Worm (Caenorhabditis elegans) whole organism, L2 larva: ENCODE results near the gene asg-2.

ENCODE experiments used
- ama-1 ChIP-seq: fragments of 150-350 bp; optimal IDR thresholded peaks from 2 replicates; lab custom pipeline; 2018; ENCODE audit warnings: inconsistent platforms
- unc-62 ChIP-seq: fragments of 150-350 bp; optimal IDR thresholded peaks from 2 replicates; lab custom pipeline; 2014; ENCODE audit warnings: missing biosample characterization, missing genetic modification reagents, missing genetic modification characterization
- ztf-11 ChIP-seq: sonication (generic microtip); optimal IDR thresholded peaks from 2 replicates; lab custom pipeline; 2017; ENCODE audit warnings: missing biosample characterization, missing genetic modification characterization

DNA sequence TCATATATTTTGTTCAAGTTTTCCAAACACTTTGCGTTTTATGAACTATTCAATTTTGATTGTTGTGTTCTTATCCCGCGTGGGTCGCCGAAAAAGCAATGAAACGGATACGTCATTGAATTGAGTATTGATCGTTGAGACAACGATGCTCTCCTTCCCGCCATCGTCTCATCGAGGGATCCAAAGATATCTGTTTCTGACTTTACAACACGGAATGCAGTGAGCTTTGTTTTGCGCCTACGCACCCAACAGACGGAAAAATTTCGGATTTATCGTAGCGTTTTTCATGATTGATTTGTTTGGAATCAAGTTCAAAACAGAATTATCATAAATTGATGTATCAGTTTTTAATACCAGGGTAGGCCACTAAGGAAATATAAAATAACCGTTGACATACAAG, 18.5 kb upstream of the asg-2 start:
- no peak for TF ChIP-seq ama-1 (lab: Kevin White, UChicago)
- no peak for TF ChIP-seq ztf-11 (tag; lab: Kevin White, UChicago)
- no peak for TF ChIP-seq unc-62 (GFP tag; lab: Kevin White, UChicago)
